Worm (Caenorhabditis elegans) whole organism, mixed stage, embryonic: ENCODE results near the gene ZK899.3.

ENCODE experiments used
- ceh-83 ChIP-seq: fragments of 200-800 bp; sonication (Bioruptor generic); optimal IDR thresholded peaks from 2 replicates; lab custom pipeline; 2018; ENCODE audit warnings: mild to moderate bottlenecking, missing genetic modification characterization, missing compliant biosample characterization
- elt-3 ChIP-seq: fragments of 150-350 bp; optimal IDR thresholded peaks from 2 replicates; lab custom pipeline; 2014; ENCODE audit warnings: missing biosample characterization, missing genetic modification characterization
- ham-2 ChIP-seq: fragments of 200-800 bp; sonication (Bioruptor generic); optimal IDR thresholded peaks from 2 replicates; lab custom pipeline; 2018; ENCODE audit warnings: mild to moderate bottlenecking, missing genetic modification characterization, missing compliant biosample characterization
- lsy-2 ChIP-seq: fragments of 150-350 bp; optimal IDR thresholded peaks from 2 replicates; lab custom pipeline; 2014; ENCODE audit warnings: missing biosample characterization, missing genetic modification characterization
- mep-1 ChIP-seq: fragments of 150-350 bp; optimal IDR thresholded peaks from 2 replicates; lab custom pipeline; 2017; ENCODE audit warnings: missing biosample characterization, missing genetic modification reagents, missing genetic modification characterization, inconsistent platforms
- nhr-237 ChIP-seq: fragments of 150-350 bp; optimal IDR thresholded peaks from 2 replicates; lab custom pipeline; 2014; ENCODE audit warnings: missing biosample characterization, missing genetic modification characterization
- nhr-28 ChIP-seq: fragments of 150-350 bp; optimal IDR thresholded peaks from 2 replicates; lab custom pipeline; 2014; ENCODE audit warnings: missing biosample characterization, missing genetic modification characterization
- nhr-76 ChIP-seq: sonication (generic microtip); optimal IDR thresholded peaks from 2 replicates; lab custom pipeline; 2017; ENCODE audit warnings: missing biosample characterization, missing genetic modification characterization
- sem-2 ChIP-seq: fragments of 200-800 bp; sonication (Bioruptor generic); optimal IDR thresholded peaks from 2 replicates; lab custom pipeline; 2018; ENCODE audit warnings: mild to moderate bottlenecking, missing genetic modification characterization, missing compliant biosample characterization
- snpc-4 ChIP-seq: fragments of 150-350 bp; optimal IDR thresholded peaks from 2 replicates; lab custom pipeline; 2014; ENCODE audit warnings: missing biosample characterization, missing genetic modification characterization
- sptf-1 ChIP-seq: sonication (generic microtip); optimal IDR thresholded peaks from 2 replicates; lab custom pipeline; 2017; ENCODE audit warnings: mild to moderate bottlenecking, missing genetic modification characterization, moderate library complexity, missing compliant biosample characterization
- unc-62 ChIP-seq: fragments of 150-350 bp; optimal IDR thresholded peaks from 2 replicates; lab custom pipeline; 2014; ENCODE audit warnings: missing biosample characterization, missing genetic modification reagents, missing genetic modification characterization
- ztf-11 ChIP-seq: fragments of 150-350 bp; optimal IDR thresholded peaks from 2 replicates; lab custom pipeline; 2014; ENCODE audit warnings: missing biosample characterization, missing genetic modification characterization

- TF ChIP-seq nhr-237 (tag; lab: Kevin White, UChicago): no peak
- TF ChIP-seq lsy-2: no peak
- TF ChIP-seq unc-62: no peak
- no peak for TF ChIP-seq snpc-4
- no peak for TF ChIP-seq sptf-1 (tag; lab: Kevin White, UChicago)
- no peak for TF ChIP-seq ham-2
- TF ChIP-seq mep-1 (tag; lab: Kevin White, UChicago): no peak
- no peak for TF ChIP-seq ceh-83 (GFP tag; lab: Kevin White, UChicago)
- no peak for TF ChIP-seq ztf-11 (tag; lab: Kevin White, UChicago)
- TF ChIP-seq nhr-28: no peak
- TF ChIP-seq nhr-76 (tag; lab: Kevin White, UChicago): no peak
- no peak for TF ChIP-seq sem-2 (GFP tag; lab: Kevin White, UChicago)
- TF ChIP-seq elt-3: no peak
Observed at ce11 chrX:9458142-9458541, 5.2 kb downstream of the ZK899.3 start, which contains the start of gene tba-8.
